Worm (Caenorhabditis elegans) whole organism, dauer: Measurements from ENCODE around the gene nhr-47.

ENCODE experiments used
- unc-62 ChIP-seq: sonication (generic microtip); optimal IDR thresholded peaks from 2 replicates; lab custom pipeline; 2017; ENCODE audit warnings: missing biosample characterization, missing genetic modification reagents, missing genetic modification characterization

Gene nhr-47

DNA sequence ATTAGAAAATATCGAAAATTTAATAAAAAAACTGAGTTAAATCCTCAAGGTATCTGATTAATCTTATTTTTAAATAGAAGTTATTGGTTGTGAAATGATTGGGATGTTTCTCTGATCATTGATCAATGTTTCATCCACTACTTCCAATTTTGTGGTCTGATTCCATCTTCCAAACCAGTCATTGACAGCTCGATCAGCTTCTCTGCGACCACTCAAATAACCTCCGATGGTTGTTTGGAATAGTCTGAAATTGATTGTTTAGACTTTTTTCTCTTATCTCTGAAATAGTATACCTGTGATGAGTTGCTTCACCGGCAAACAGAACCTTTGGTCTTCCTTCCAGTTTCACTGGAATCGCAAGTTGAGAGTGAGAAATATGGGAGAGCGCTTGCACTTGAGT lies 4.9 kb downstream of the nhr-47 start:
- TF ChIP-seq unc-62 (GFP tag; lab: Kevin White, UChicago): no peak

ce11 chrV:5511720-5512119 lies 6.7 kb downstream of the nhr-47 start:
- no peak for TF ChIP-seq unc-62 (GFP tag; lab: Kevin White, UChicago)

ce11 chrV:5512559-5512958 lies 7.5 kb downstream of the nhr-47 start:
- TF ChIP-seq unc-62 (GFP tag; lab: Kevin White, UChicago): no peak

DNA sequence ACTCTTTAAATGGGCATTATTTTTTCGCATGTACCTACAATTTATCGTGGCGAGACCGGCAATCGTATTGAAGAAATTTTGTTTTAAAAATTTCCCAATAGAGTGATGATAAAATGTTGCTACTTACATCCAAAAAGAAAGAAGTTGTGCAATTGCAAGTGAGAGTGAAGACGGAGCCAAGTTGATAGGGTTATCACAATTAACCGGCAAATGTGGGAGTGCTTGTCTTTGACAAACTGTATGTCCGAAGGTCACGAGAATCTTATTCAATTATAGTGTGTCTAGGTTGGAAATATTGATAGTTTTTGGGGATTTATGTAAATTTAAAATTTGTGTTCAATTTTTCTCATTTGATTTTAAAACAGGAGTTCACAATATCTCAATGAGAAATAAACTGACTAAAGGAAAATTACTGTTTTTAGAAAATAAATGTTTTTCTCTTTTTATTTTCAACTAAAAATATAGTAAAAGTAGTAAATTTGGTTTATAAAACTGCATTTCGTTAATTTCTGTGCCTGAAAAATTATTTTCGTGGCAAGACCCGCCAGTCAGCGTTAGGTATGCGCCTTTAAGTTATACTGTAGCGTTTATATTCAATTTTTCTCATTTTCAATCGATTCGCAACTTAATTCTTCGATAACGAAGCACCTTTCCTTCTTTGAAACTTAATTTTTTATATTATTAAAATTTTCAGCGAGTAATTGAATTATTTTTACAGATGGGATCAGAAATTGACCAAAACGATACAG lies 8.8 kb downstream of the nhr-47 start, which contains the start of the genes hpo-15 and mms-19:
hpo-15 (minus strand) TSS at position 201 of the 749 bp plus-strand sequence.
mms-19 (plus strand) TSS at position 719 of the 749 bp plus-strand sequence.
- no peak for TF ChIP-seq unc-62 (GFP tag; lab: Kevin White, UChicago)

DNA sequence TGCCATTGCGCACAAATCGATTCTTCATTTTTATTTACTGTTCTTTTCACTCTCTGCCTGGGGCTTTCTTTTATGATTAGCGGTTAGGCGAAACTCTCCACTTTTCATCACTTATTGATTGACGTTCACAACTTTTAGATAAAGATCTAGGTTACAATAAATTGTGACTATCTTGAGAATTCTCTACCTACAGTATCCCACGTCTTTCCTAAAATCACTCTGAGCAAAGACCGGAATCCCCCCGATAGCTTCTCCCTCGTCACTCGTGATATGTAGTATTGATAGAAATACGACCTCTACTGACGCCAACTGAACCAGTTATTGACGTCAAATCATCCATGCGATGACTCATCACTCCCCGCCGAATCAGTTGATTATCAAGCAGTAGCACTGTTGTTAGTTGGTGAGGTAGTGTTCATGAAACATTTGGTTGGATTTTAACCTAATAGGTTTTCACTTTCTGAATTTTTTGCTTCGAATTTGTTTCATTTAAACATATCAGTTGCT lies 16.7 kb downstream of the nhr-47 start, which contains the start of gene hir-1:
hir-1 (plus strand) TSS at position 405 of the 507 bp plus-strand sequence.
- no peak for TF ChIP-seq unc-62 (GFP tag; lab: Kevin White, UChicago)

DNA sequence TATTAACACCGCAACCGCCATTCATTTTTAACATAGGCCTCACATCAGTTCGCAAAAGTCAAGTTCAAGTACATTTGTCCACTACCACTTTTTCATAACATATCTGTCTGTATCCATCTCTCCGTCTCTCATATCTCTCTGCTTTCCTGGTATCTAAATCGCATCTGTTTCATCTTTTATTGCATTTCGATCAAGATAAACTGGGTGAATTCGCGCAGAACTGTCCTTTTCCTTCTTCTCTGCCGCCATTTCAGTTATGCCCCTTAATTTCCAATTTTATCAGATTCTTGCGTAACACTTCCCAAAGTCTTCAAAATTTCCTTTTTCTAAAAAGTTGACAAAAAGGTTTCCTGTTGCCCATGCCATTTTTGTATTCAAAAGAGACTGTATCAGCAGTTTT lies 18.2 kb downstream of the nhr-47 start:
- no peak for TF ChIP-seq unc-62 (GFP tag; lab: Kevin White, UChicago)

DNA sequence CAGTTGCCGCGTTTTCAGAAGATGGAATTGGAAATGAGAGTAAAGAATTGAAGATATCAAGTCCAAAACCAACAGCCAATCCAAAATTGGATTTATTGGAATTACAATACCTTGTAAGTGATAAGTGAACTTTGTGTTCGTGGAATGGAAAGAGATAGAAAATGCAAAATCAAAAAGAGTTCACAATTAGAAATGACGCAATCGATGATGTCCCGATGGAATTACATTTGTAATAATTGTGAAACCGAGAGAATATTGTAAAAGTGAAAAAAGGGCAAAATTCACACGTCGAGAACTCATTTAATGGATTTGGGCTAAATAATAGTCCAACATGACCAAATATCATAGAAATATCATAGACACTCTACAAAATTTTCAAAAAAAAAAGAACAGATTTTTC lies 20.2 kb downstream of the nhr-47 start:
- no peak for TF ChIP-seq unc-62 (GFP tag; lab: Kevin White, UChicago)

DNA sequence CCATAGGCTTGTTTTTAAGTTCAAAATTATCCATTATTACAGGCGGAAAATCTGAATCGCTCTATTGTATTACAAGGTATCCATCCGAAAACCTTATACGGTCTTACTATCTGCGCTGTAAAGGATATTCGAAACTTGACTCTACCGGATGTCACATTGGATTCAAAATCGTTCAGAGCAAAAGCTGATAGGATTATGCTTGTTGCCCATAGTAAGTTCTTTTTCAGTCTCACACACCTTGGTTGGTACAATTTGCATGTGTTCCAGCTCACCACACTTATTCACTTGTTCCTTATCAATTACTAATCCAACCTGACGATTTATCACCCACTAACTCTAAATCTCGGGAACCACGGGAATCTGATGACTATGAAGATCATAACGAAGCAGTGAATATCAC lies 22.6 kb downstream of the nhr-47 start:
- TF ChIP-seq unc-62 (GFP tag; lab: Kevin White, UChicago): no peak

ce11 chrV:5533755-5534154 lies 28.7 kb downstream of the nhr-47 start, which contains the start of gene grl-1:
Gene grl-1, minus strand, starts transcription at chrV:5533855.
- TF ChIP-seq unc-62 (GFP tag; lab: Kevin White, UChicago): no peak

ce11 chrV:5535774-5536173 lies 30.7 kb downstream of the nhr-47 start, which contains the start of gene C24G6.8:
Gene C24G6.8, minus strand, starts transcription at chrV:5535874.
- no peak for TF ChIP-seq unc-62 (GFP tag; lab: Kevin White, UChicago)

DNA sequence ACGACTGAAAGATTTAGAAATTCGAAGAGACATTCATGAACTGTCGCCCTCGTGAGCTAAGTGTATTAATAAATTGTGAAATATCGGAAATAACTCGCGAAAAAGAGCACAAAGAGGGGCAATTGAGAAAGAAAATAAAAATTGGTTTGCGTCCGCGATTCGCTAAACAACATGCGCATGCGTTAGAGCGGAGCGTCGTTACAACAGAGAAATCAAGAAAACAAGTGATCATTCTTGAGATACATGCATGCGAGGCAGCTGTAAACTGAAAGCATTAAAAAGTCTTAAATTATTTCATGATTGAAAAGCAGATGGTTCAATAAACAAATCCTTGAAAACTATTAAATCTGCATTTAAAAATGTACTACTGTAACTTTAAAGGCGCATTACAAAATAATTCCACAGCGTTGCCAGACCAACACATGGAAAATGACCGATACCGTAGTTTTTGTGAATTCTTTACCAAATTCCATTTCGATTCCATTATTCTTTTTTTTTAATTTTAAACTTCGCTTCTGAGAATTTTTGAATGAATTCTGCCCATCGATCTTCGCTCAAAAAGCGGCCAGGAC lies 31.3 kb downstream of the nhr-47 start, which contains the start of the genes cox-16 and syp-2:
cox-16 (minus strand) TSS at position 4 of the 572 bp plus-strand sequence.
syp-2 (plus strand) TSS at position 248 of the 572 bp plus-strand sequence.
- TF ChIP-seq unc-62 (GFP tag; lab: Kevin White, UChicago): no peak

- no peak for TF ChIP-seq unc-62 (GFP tag; lab: Kevin White, UChicago)
Observed at ce11 chrV:5538500-5538899, 33.4 kb downstream of the nhr-47 start, which contains the start of gene cft-1. Gene cft-1, plus strand, starts transcription at chrV:5538800.

ce11 chrV:5548051-5548450 lies 43.0 kb downstream of the nhr-47 start, which contains the start of gene ugt-48:
Gene ugt-48, minus strand, starts transcription at chrV:5548062.
- no peak for TF ChIP-seq unc-62 (GFP tag; lab: Kevin White, UChicago)

DNA sequence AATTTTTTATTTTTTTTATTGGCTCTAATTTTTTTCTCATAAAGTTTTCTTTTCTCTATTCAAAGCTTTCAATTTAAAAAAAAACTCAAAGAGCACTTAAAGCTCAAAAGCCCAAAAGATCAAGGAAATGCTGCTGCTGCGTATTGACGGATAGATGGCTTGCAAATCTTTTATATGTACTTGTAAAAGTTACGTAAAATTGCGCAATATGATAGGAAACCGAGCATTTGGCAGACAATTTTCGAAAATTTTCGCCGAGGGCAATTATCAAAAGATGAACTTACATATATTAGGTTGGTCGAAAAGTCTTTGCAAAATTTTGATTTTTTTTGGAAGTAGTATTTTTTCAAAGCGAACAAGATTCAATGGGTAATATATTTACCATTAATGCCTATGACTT lies 43.4 kb downstream of the nhr-47 start:
- no peak for TF ChIP-seq unc-62 (GFP tag; lab: Kevin White, UChicago)

DNA sequence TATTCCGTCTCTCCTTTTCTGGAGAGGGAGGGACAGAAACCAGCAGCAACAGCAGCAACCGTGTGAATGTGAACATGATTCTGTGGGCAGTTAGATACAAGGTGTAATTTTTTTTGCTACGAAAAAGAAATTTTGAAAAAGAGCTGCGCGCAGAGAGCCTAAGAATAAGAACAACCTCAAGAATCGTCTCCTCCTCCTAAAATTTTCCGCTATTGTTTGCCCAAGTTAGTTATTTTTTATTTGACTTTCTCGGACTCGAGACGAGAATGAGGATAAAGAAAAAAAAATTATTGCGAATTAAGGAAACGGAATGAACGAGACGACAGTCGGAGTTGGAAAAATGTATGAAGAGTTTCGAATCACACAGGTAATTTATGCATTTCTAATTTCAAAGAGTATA lies 53.5 kb downstream of the nhr-47 start, which contains the start of gene glb-5:
glb-5 (plus strand) TSS at position 301 of the 400 bp plus-strand sequence.
- TF ChIP-seq unc-62 (GFP tag; lab: Kevin White, UChicago): no peak
